Worm (Caenorhabditis elegans) whole organism, L1 larva: ENCODE results near the gene H25P19.1.
A peak's percentile ranks its signal among the peaks of the same experiment; 100 is the strongest.

Experiments
- efl-1 ChIP-seq, 4 experiments: fragments of 150-350 bp; optimal IDR thresholded peaks in 3 of 4; peaks in 1 of 4; 1 replicate in 1 of 4; 2 replicates in 3 of 4; lab custom pipeline; 2014; ENCODE audit warnings: missing biosample characterization in 2 of 4, missing genetic modification characterization in 2 of 4, missing genetic modification reagents in 2 of 4
- tbx-2 ChIP-seq: sonication (generic microtip); optimal IDR thresholded peaks from 2 replicates; lab custom pipeline; 2016; ENCODE audit warnings: missing genetic modification characterization, missing compliant biosample characterization
- ztf-4 ChIP-seq: fragments of 150-350 bp; optimal IDR thresholded peaks from 2 replicates; lab custom pipeline; 2014; ENCODE audit warnings: missing biosample characterization, missing genetic modification characterization

DNA sequence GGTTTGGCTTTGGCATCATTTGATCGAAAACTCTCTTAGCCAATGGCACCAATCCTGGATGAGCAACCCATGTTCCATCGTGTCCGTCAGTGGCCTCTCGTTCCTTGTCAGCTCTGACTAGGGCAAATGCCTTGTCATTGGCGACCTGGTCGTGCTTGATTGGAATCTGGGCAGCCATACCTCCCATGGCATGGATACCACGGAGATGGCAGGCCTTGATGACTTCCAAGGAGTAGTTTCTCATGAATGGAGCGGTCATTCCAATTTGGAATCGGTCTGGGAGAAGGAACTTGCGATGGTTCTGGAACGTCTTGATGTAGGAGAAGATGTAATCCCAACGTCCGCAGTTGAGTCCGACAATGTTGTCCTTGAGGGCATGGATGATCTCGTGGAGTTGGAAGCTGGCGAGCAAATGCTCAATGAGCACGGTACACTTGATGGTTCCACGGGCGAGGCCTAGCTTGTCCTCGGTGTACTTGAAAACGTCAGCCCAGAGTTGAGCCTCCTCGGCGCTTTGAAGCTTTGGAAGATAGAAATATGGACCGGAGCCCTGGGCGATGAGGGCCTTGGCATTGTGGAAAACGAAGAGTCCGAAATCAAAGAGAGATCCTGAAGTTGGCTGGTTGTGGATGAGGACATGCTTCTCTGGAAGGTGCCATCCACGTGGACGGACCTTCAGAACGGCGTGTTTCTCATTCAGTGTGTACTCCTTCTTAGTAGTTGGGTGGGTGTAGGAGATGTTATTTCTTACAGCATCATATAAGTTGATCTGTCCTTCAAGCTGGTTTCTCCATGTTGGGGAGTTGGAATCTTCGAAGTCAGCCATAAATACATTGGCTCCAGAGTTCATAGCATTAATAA, 37.7 kb downstream of the H25P19.1 start:
- TF ChIP-seq efl-1 (optimal IDR thresholded peaks at IDR 0.05; lab: Kevin White, UChicago) (no peak), efl-1 (GFP tag; optimal IDR thresholded peaks at IDR 0.05 in 1 of 2; lab: Kevin White, UChicago) (peak in 1 of 2 experiments; percentile 84), tbx-2 (no peak), ztf-4 (no peak)
